Worm (Caenorhabditis elegans) whole organism, L4 larva: ENCODE results near the gene F48E8.4.

Source experiments
- ZK546.5 ChIP-seq, 2 experiments: sonication (generic microtip); optimal IDR thresholded peaks; 2 replicates each; lab custom pipeline; 2017; ENCODE audit warnings: missing biosample characterization in 2 of 2, missing genetic modification characterization in 2 of 2
- ceh-28 ChIP-seq: fragments of 150-350 bp; optimal IDR thresholded peaks from 2 replicates; lab custom pipeline; 2014; ENCODE audit warnings: missing biosample characterization, missing genetic modification reagents, missing genetic modification characterization
- dpl-1 ChIP-seq: fragments of 150-350 bp; optimal IDR thresholded peaks from 2 replicates; lab custom pipeline; 2014; ENCODE audit warnings: missing biosample characterization, missing genetic modification reagents, missing genetic modification characterization
- egl-27 ChIP-seq: sonication (generic microtip); optimal IDR thresholded peaks from 3 replicates; lab custom pipeline; 2017; ENCODE audit warnings: missing biosample characterization, missing genetic modification reagents, missing genetic modification characterization
- fkh-10 ChIP-seq: fragments of 150-350 bp; optimal IDR thresholded peaks from 2 replicates; lab custom pipeline; 2014; ENCODE audit warnings: missing biosample characterization, missing genetic modification reagents, missing genetic modification characterization
- fos-1 ChIP-seq: fragments of 150-350 bp; optimal IDR thresholded peaks from 2 replicates; lab custom pipeline; 2014; ENCODE audit warnings: missing biosample characterization, missing genetic modification characterization
- lin-38 ChIP-seq: fragments of 200-800 bp; sonication (Bioruptor generic); IDR thresholded peaks from 2 replicates; pipeline ENCODE4 v1.3.6; 2022; ENCODE audit warnings: missing genetic modification reagents, missing genetic modification characterization, missing compliant biosample characterization
- lsy-2 ChIP-seq, 2 experiments: fragments of 150-350 bp in 1 of 2; sonication (generic microtip) in 1 of 2; optimal IDR thresholded peaks; 2 replicates each; lab custom pipeline; 2014 to 2017; ENCODE audit warnings: missing biosample characterization in 2 of 2, missing genetic modification characterization in 2 of 2
- nhr-237 ChIP-seq: sonication (generic microtip); optimal IDR thresholded peaks from 2 replicates; lab custom pipeline; 2017; ENCODE audit warnings: missing biosample characterization, missing genetic modification characterization
- pha-4 ChIP-seq, 2 experiments: fragments of 150-350 bp in 1 of 2; fragments of 200-800 bp in 1 of 2; sonication (Bioruptor generic) in 1 of 2; IDR thresholded peaks in 1 of 2; optimal IDR thresholded peaks in 1 of 2; 2 replicates each; pipeline versions ENCODE4 v1.3.6 to Lab custom; 2014 to 2022; ENCODE audit warnings: missing genetic modification characterization in 2 of 2, missing genetic modification reagents in 2 of 2, missing biosample characterization in 1 of 2, missing compliant biosample characterization in 1 of 2
- pqm-1 ChIP-seq: sonication (generic microtip); optimal IDR thresholded peaks from 2 replicates; lab custom pipeline; 2017; ENCODE audit warnings: missing biosample characterization, missing genetic modification characterization
- skn-1 ChIP-seq: fragments of 150-350 bp; optimal IDR thresholded peaks from 2 replicates; lab custom pipeline; 2014; ENCODE audit warnings: missing biosample characterization, missing genetic modification characterization
- snpc-4 ChIP-seq: fragments of 150-350 bp; optimal IDR thresholded peaks from 2 replicates; lab custom pipeline; 2014; ENCODE audit warnings: missing biosample characterization, missing genetic modification characterization
- spr-1 ChIP-seq: sonication (generic microtip); optimal IDR thresholded peaks from 2 replicates; lab custom pipeline; 2016; ENCODE audit warnings: mild to moderate bottlenecking, missing genetic modification characterization, missing compliant biosample characterization

DNA sequence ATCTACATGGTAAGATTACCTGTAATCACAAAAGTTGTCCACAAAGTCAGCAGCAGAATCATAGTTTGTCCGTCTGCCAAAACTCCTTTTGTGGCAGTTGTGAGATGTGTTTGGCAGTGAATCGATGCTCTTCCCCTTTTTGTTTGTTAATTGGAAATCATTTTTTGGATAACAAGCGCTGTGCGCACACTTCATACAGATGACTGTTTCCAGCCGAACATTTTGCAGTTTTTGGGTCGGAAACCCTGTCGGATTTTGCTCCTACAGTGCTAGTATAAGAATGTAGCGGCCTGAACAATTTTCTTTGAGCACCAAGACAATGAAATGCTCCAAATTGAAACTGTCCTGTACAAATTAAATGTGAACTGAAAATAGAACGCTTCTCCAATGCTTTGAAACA lies 55.3 kb downstream of the F48E8.4 start, which contains the start of gene D1044.7:
- no peak for TF ChIP-seq lin-38 (GFP tag; lab: Robert Waterston, UW)
- TF ChIP-seq pqm-1, result no peak
- TF ChIP-seq egl-27 (tag; lab: Kevin White, UChicago), result no peak
- no peak for TF ChIP-seq ceh-28 (tag; lab: Kevin White, UChicago)
- TF ChIP-seq ZK546.5 (tag; optimal IDR thresholded peaks at IDR 0.05; lab: Kevin White, UChicago), result no peak
- TF ChIP-seq nhr-237 (tag; lab: Kevin White, UChicago), result no peak
- no peak for TF ChIP-seq spr-1
- TF ChIP-seq fos-1, result no peak
- no peak for TF ChIP-seq dpl-1
- no peak for TF ChIP-seq lsy-2 (tag; optimal IDR thresholded peaks at IDR 0.05; lab: Kevin White, UChicago)
- no peak for TF ChIP-seq fkh-10 (GFP tag; lab: Kevin White, UChicago)
- no peak for TF ChIP-seq skn-1 (tag; lab: Kevin White, UChicago)
- TF ChIP-seq pha-4 (GFP tag; IDR thresholded peaks at IDR 0.05; lab: Robert Waterston, UW), result no peak
- no peak for TF ChIP-seq pha-4 (tag; optimal IDR thresholded peaks at IDR 0.05; lab: Kevin White, UChicago)
- TF ChIP-seq snpc-4 (tag; lab: Kevin White, UChicago), result no peak
